Fruit fly (Drosophila melanogaster): ENCODE results near the gene tna.

Gene tna

dm6 chr3L:10849620-10850302, 14.4 kb downstream of the tna start (continued):
- no peak for TF ChIP-seq Sry-β (GFP tag; optimal IDR thresholded peaks at IDR 0.05)
- no peak for TF ChIP-seq en (GFP tag; optimal IDR thresholded peaks at IDR 0.05)
- peak; percentile 6 for TF ChIP-seq Ssrp (tag; optimal IDR thresholded peaks at IDR 0.05)
- peak; percentile 44 for TF ChIP-seq trem (tag; optimal IDR thresholded peaks at IDR 0.05)
- TF ChIP-seq Bgb (GFP tag; IDR thresholded peaks at IDR 0.05; ENCODE audit: partially characterized antibody) = no peak
- TF ChIP-seq cwo (GFP tag; optimal IDR thresholded peaks at IDR 0.05) = no peak
- no peak for TF ChIP-seq Six4 (GFP tag; optimal IDR thresholded peaks at IDR 0.05)
- TF ChIP-seq CG4730 (GFP tag; IDR thresholded peaks at IDR 0.05) = no peak
- TF ChIP-seq Hr3 (GFP tag; optimal IDR thresholded peaks at IDR 0.05) = no peak
- TF ChIP-seq hkb (optimal IDR thresholded peaks at IDR 0.05) = no peak
- TF ChIP-seq hkb (GFP tag; IDR thresholded peaks at IDR 0.05) = peak; percentile 42; the same call in 1 of the 2 replicates
- no peak for TF ChIP-seq TFAM (GFP tag; optimal IDR thresholded peaks at IDR 0.05)
- no peak; the same call in 1 of the 2 replicates for TF ChIP-seq Ravus (GFP tag; IDR thresholded peaks at IDR 0.05)
- no peak for TF ChIP-seq twi (tag; optimal IDR thresholded peaks at IDR 0.05)
- no peak for TF ChIP-seq MBD-R2 (GFP tag; IDR thresholded peaks at IDR 0.05)
- no peak for TF ChIP-seq ems (GFP tag; optimal IDR thresholded peaks at IDR 0.05)
- peak; percentile 35 for TF ChIP-seq CG15479 (GFP tag; optimal IDR thresholded peaks at IDR 0.05)
- peak in 1 of 2 experiments; percentile 39 for TF ChIP-seq chif (GFP tag; optimal IDR thresholded peaks at IDR 0.05)
- no peak for TF ChIP-seq gcm2 (GFP tag; optimal IDR thresholded peaks at IDR 0.05)
- no peak for TF ChIP-seq Mad (GFP tag; optimal IDR thresholded peaks at IDR 0.05)
- no peak for TF ChIP-seq Dad (GFP tag; optimal IDR thresholded peaks at IDR 0.05)
- TF ChIP-seq CG1603 (tag; optimal IDR thresholded peaks at IDR 0.05) = peak; percentile 20
- TF ChIP-seq Dll (GFP tag; IDR thresholded peaks at IDR 0.05; ENCODE audit: partially characterized antibody) = no peak
- no peak for TF ChIP-seq CG9215 (GFP tag; IDR thresholded peaks at IDR 0.05)
- peak; percentile 52 for TF ChIP-seq Deaf1 (tag; optimal IDR thresholded peaks at IDR 0.05)
- TF ChIP-seq sqz (GFP tag; optimal IDR thresholded peaks at IDR 0.05) = peak; percentile 80
- TF ChIP-seq fd3F (GFP tag; optimal IDR thresholded peaks at IDR 0.05) = no peak
- no peak for TF ChIP-seq ac (GFP tag; optimal IDR thresholded peaks at IDR 0.05)
- peak; percentile 34; the same call in 1 of the 2 replicates for TF ChIP-seq CG14014 (GFP tag; IDR thresholded peaks at IDR 0.05)
- no peak for TF ChIP-seq Meics (GFP tag; optimal IDR thresholded peaks at IDR 0.05)
- TF ChIP-seq Stat92E (GFP tag; optimal IDR thresholded peaks at IDR 0.05) = peak in 1 of 3 experiments; percentile 25
- no peak for TF ChIP-seq gt (GFP tag; IDR thresholded peaks at IDR 0.05)
- TF ChIP-seq CG1233 (GFP tag; optimal IDR thresholded peaks at IDR 0.05) = no peak
- TF ChIP-seq CoRest (tag; optimal IDR thresholded peaks at IDR 0.05) = peak; percentile 26
- TF ChIP-seq ind (GFP tag; optimal IDR thresholded peaks at IDR 0.05) = no peak
- peak; percentile 70 for TF ChIP-seq cg (GFP tag; optimal IDR thresholded peaks at IDR 0.05)
- TF ChIP-seq CHES-1-like (GFP tag; optimal IDR thresholded peaks at IDR 0.05) = no peak
- 0 out of 4 replicates have a peak, but pooled peaks have one; percentile 24 for TF ChIP-seq Gug (GFP tag; IDR thresholded peaks at IDR 0.05)
- TF ChIP-seq disco-r (GFP tag; optimal IDR thresholded peaks at IDR 0.05) = no peak
- TF ChIP-seq HHEX (GFP tag; optimal IDR thresholded peaks at IDR 0.05) = no peak
- TF ChIP-seq Sry-δ (GFP tag; optimal IDR thresholded peaks at IDR 0.05) = peak; percentile 65
- no peak for TF ChIP-seq Hr51 (GFP tag; optimal IDR thresholded peaks at IDR 0.05)
- peak; percentile 80 for TF ChIP-seq CG8924 (tag; optimal IDR thresholded peaks at IDR 0.05)
- no peak for TF ChIP-seq CG15269 (tag; optimal IDR thresholded peaks at IDR 0.05)
- no peak for TF ChIP-seq crc (GFP tag; optimal IDR thresholded peaks at IDR 0.05)
- no peak for TF ChIP-seq CG10321 (GFP tag; IDR thresholded peaks at IDR 0.05)
- no peak for TF ChIP-seq exex (tag; optimal IDR thresholded peaks at IDR 0.05)
- peak; percentile 0 for TF ChIP-seq CG9437 (GFP tag; optimal IDR thresholded peaks at IDR 0.05)
- TF ChIP-seq CG12659 (GFP tag; optimal IDR thresholded peaks at IDR 0.05) = peak; percentile 26

Measured in whole organism, embryonic.